Worm (Caenorhabditis elegans) whole organism, midembryonic: Measurements from ENCODE around the gene mdt-10.

ENCODE experiments used
- cog-1 ChIP-seq: sonication (generic microtip); optimal IDR thresholded peaks from 2 replicates; lab custom pipeline; 2016; ENCODE audit warnings: missing genetic modification characterization, missing compliant biosample characterization
- klf-2 ChIP-seq: fragments of 200-800 bp; sonication (Bioruptor generic); conservative IDR thresholded peaks from 2 replicates; pipeline ENCODE4 v1.3.6; 2022; ENCODE audit warnings: missing genetic modification reagents, missing genetic modification characterization, missing compliant biosample characterization
- tab-1 ChIP-seq: fragments of 200-800 bp; sonication (Bioruptor generic); IDR thresholded peaks from 2 replicates; pipeline ENCODE4 v1.3.6; 2022; ENCODE audit warnings: missing genetic modification characterization, missing compliant biosample characterization
- ztf-29 ChIP-seq: fragments of 200-800 bp; sonication (Bioruptor generic); IDR thresholded peaks from 2 replicates; pipeline ENCODE4 v1.3.6; 2022; ENCODE audit warnings: missing genetic modification reagents, missing genetic modification characterization, missing compliant biosample characterization

- no peak for TF ChIP-seq cog-1
- TF ChIP-seq ztf-29: no peak
- TF ChIP-seq tab-1: no peak
- no peak for TF ChIP-seq klf-2 (GFP tag; lab: Robert Waterston, UW)
These were observed 15.8 kb upstream of the mdt-10 start for ce11 chrII:7870632-7871031.
